Worm (Caenorhabditis elegans): ENCODE data around the gene T24E12.13.

ce11 chrII:3752184-3752583 lies 35.1 kb upstream of the T24E12.13 start, which contains the start of gene sdz-11:
- TF ChIP-seq W03F9.2 (tag; optimal IDR thresholded peaks at IDR 0.05): no peak
- TF ChIP-seq dao-5 (tag; optimal IDR thresholded peaks at IDR 0.05): no peak
